Worm (Caenorhabditis elegans) whole organism, L4/young adult: ENCODE results near the gene mpk-1.

Source experiments
- W03F9.2 ChIP-seq: fragments of 150-350 bp; optimal IDR thresholded peaks from 2 replicates; lab custom pipeline; 2014; ENCODE audit warnings: missing biosample characterization, missing genetic modification characterization
- dao-5 ChIP-seq: sonication (generic microtip); optimal IDR thresholded peaks from 2 replicates; lab custom pipeline; 2016; ENCODE audit warnings: missing genotype, missing genetic modification characterization, moderate library complexity, missing compliant biosample characterization
- him-1 ChIP-seq: sonication (generic microtip); optimal IDR thresholded peaks from 2 replicates; lab custom pipeline; 2016; ENCODE audit warnings: missing genotype, missing genetic modification reagents, missing genetic modification characterization, missing compliant biosample characterization

The mpk-1 gene

ce11 chrIII:4209188-4209587, 18.7 kb downstream of the mpk-1 start, which contains the start of gene phlp-2:
TSS of gene phlp-2 (plus strand) at chrIII:4209488.
- no peak for TF ChIP-seq him-1 (tag; lab: Kevin White, UChicago)
- no peak for TF ChIP-seq dao-5
- TF ChIP-seq W03F9.2 (tag; lab: Kevin White, UChicago) = no peak

ce11 chrIII:4208210-4208609, 19.7 kb downstream of the mpk-1 start:
- TF ChIP-seq him-1 (tag; lab: Kevin White, UChicago) (no peak), dao-5 (no peak), W03F9.2 (tag; lab: Kevin White, UChicago) (no peak)

ce11 chrIII:4205751-4206327, 22.1 kb downstream of the mpk-1 start, which contains the start of gene R74.8:
TSS of gene R74.8 (plus strand) at chrIII:4206277.
- TF ChIP-seq him-1 (tag; lab: Kevin White, UChicago) (no peak), W03F9.2 (tag; lab: Kevin White, UChicago) (peak; percentile 36)

- TF ChIP-seq dao-5 (no peak), W03F9.2 (tag; lab: Kevin White, UChicago) (no peak), him-1 (tag; lab: Kevin White, UChicago) (no peak)
Measured at ce11 chrIII:4204964-4205363, 22.9 kb downstream of the mpk-1 start.

- TF ChIP-seq dao-5 (no peak), W03F9.2 (tag; lab: Kevin White, UChicago) (no peak), him-1 (tag; lab: Kevin White, UChicago) (no peak)
Measured at ce11 chrIII:4204072-4204471, 23.8 kb downstream of the mpk-1 start, which contains the start of the genes pelo-1 and R74.7. TSS of gene pelo-1 (minus strand) at chrIII:4204222. TSS of gene R74.7 (plus strand) at chrIII:4204429.

- TF ChIP-seq W03F9.2 (tag; lab: Kevin White, UChicago) = no peak
- no peak for TF ChIP-seq him-1 (tag; lab: Kevin White, UChicago)
- TF ChIP-seq dao-5 = no peak
Measured at ce11 chrIII:4196988-4197384, 30.9 kb downstream of the mpk-1 start, which contains the start of gene asd-1. TSS of gene asd-1 (plus strand) at chrIII:4197285.

- TF ChIP-seq W03F9.2 (tag; lab: Kevin White, UChicago) = peak; percentile 7
- TF ChIP-seq him-1 (tag; lab: Kevin White, UChicago) = no peak
Measured at ce11 chrIII:4196301-4196987, 31.5 kb downstream of the mpk-1 start.

- peak; percentile 58 for TF ChIP-seq dao-5
- peak; percentile 51 for TF ChIP-seq him-1 (tag; lab: Kevin White, UChicago)
- TF ChIP-seq W03F9.2 (tag; lab: Kevin White, UChicago) = peak; percentile 2
Measured at ce11 chrIII:4195306-4196008, 32.5 kb downstream of the mpk-1 start.

- TF ChIP-seq him-1 (tag; lab: Kevin White, UChicago) = no peak
- TF ChIP-seq dao-5 = no peak
- no peak for TF ChIP-seq W03F9.2 (tag; lab: Kevin White, UChicago)
Measured at ce11 chrIII:4194349-4195110, 33.4 kb downstream of the mpk-1 start.

- TF ChIP-seq dao-5 = no peak
- peak; percentile 84 for TF ChIP-seq W03F9.2 (tag; lab: Kevin White, UChicago)
- TF ChIP-seq him-1 (tag; lab: Kevin White, UChicago) = peak; percentile 63
Measured at ce11 chrIII:4193659-4194103, 34.2 kb downstream of the mpk-1 start, which contains the start of gene xbp-1. TSS of gene xbp-1 (plus strand) at chrIII:4193809.

- no peak for TF ChIP-seq him-1 (tag; lab: Kevin White, UChicago)
- peak; percentile 30 for TF ChIP-seq W03F9.2 (tag; lab: Kevin White, UChicago)
- TF ChIP-seq dao-5 = no peak
Measured at ce11 chrIII:4191091-4191638, 36.7 kb downstream of the mpk-1 start, which contains the start of gene dnj-16. TSS of gene dnj-16 (plus strand) at chrIII:4191141.

ce11 chrIII:4190241-4190640, 37.7 kb downstream of the mpk-1 start, which contains the start of gene spp-28:
TSS of gene spp-28 (minus strand) at chrIII:4190341.
- no peak for TF ChIP-seq dao-5
- TF ChIP-seq him-1 (tag; lab: Kevin White, UChicago) = no peak
- TF ChIP-seq W03F9.2 (tag; lab: Kevin White, UChicago) = no peak

- no peak for TF ChIP-seq W03F9.2 (tag; lab: Kevin White, UChicago)
- no peak for TF ChIP-seq him-1 (tag; lab: Kevin White, UChicago)
- no peak for TF ChIP-seq dao-5
Measured at ce11 chrIII:4189602-4190001, 38.3 kb downstream of the mpk-1 start.
